Fruit fly (Drosophila melanogaster) Kc167 (cell line): ENCODE data around the gene CG13631.

Experiments
- Myc ChIP-seq: fragments of >200 bp; optimal IDR thresholded peaks from 2 replicates; lab custom pipeline; 2017; ENCODE audit warnings: missing external identifiers
- Sin3A ChIP-seq: fragments of >200 bp; optimal IDR thresholded peaks from 2 replicates; lab custom pipeline; 2018; ENCODE audit warnings: missing external identifiers
- h ChIP-seq: fragments of >200 bp; optimal IDR thresholded peaks from 3 replicates; lab custom pipeline; 2018; ENCODE audit warnings: missing external identifiers
- insv ChIP-seq: fragments of >200 bp; optimal IDR thresholded peaks from 3 replicates; lab custom pipeline; 2018; ENCODE audit warnings: missing external identifiers
- psq ChIP-seq: fragments of >200 bp; optimal IDR thresholded peaks from 2 replicates; lab custom pipeline; 2017; ENCODE audit warnings: missing external identifiers
- ttk ChIP-seq: sonication (Bioruptor generic); optimal IDR thresholded peaks from 2 replicates; lab custom pipeline; 2017; ENCODE audit warnings: missing external identifiers

CG13631 gene

dm6 chr3R:24807321-24807720 is 38.2 kb downstream of the CG13631 start, which contains the start of gene CG6980:
Gene CG6980 (plus strand): TSS chr3R:24807621.
- TF ChIP-seq ttk, result no peak
- TF ChIP-seq insv, result no peak
- no peak for TF ChIP-seq h (lab: Kevin White, UChicago)
- TF ChIP-seq Myc, result no peak
- no peak for TF ChIP-seq Sin3A (lab: Kevin White, UChicago)
- no peak for TF ChIP-seq psq (lab: Kevin White, UChicago)

dm6 chr3R:24809576-24810279 is 40.6 kb downstream of the CG13631 start:
- TF ChIP-seq ttk, result no peak
- no peak for TF ChIP-seq Sin3A (lab: Kevin White, UChicago)
- TF ChIP-seq h (lab: Kevin White, UChicago), result no peak
- TF ChIP-seq psq (lab: Kevin White, UChicago), result no peak
- no peak for TF ChIP-seq Myc
- no peak for TF ChIP-seq insv

- TF ChIP-seq ttk (no peak), insv (no peak), Sin3A (lab: Kevin White, UChicago) (no peak), Myc (no peak), psq (lab: Kevin White, UChicago) (no peak), h (lab: Kevin White, UChicago) (no peak)
These were observed 41.9 kb downstream of the CG13631 start for dm6 chr3R:24810844-24811625.

- TF ChIP-seq Sin3A (lab: Kevin White, UChicago) (no peak), psq (lab: Kevin White, UChicago) (no peak), insv (no peak), h (lab: Kevin White, UChicago) (no peak), Myc (no peak), ttk (no peak)
These were observed 43.2 kb downstream of the CG13631 start for dm6 chr3R:24812394-24812793.

- no peak for TF ChIP-seq ttk
- TF ChIP-seq h (lab: Kevin White, UChicago), result no peak
- TF ChIP-seq insv, result no peak
- no peak for TF ChIP-seq psq (lab: Kevin White, UChicago)
- TF ChIP-seq Myc, result no peak
- no peak for TF ChIP-seq Sin3A (lab: Kevin White, UChicago)
These were observed 44.0 kb downstream of the CG13631 start for dm6 chr3R:24812987-24813636.

dm6 chr3R:24813637-24814301 is 44.6 kb downstream of the CG13631 start, which contains the start of the genes lili and CG34150:
Gene lili (minus strand): TSS chr3R:24814012.
Gene CG34150 (plus strand): TSS chr3R:24814262.
- no peak for TF ChIP-seq Myc
- no peak for TF ChIP-seq h (lab: Kevin White, UChicago)
- TF ChIP-seq psq (lab: Kevin White, UChicago), result no peak
- no peak for TF ChIP-seq ttk
- no peak for TF ChIP-seq insv
- no peak for TF ChIP-seq Sin3A (lab: Kevin White, UChicago)

dm6 chr3R:24816993-24817854 is 48.1 kb downstream of the CG13631 start, which contains the start of the genes CG5808 and Saf-B:
Gene CG5808 (minus strand): TSS chr3R:24817007.
Gene Saf-B (plus strand): TSS chr3R:24817464.
- TF ChIP-seq Myc (no peak), ttk (no peak), Sin3A (lab: Kevin White, UChicago) (no peak), psq (lab: Kevin White, UChicago) (no peak), insv (no peak), h (lab: Kevin White, UChicago) (no peak)
